Fruit fly (Drosophila melanogaster) whole organism, embryonic: ENCODE results near the gene tws.

Source experiments
- Bdp1 ChIP-seq: fragments of 200-800 bp; sonication (Bioruptor generic); optimal IDR thresholded peaks from 3 replicates; lab custom pipeline; 2016; ENCODE audit warnings: missing biosample characterization, missing genetic modification characterization
- CG1024 ChIP-seq: fragments of 200-800 bp; sonication (Bioruptor generic); IDR thresholded peaks from 2 replicates; pipeline ENCODE4 v1.3.6; 2022; ENCODE audit warnings: missing biosample characterization, missing genetic modification characterization
- CG11093 ChIP-seq: fragments of 200-800 bp; sonication (Bioruptor generic); IDR thresholded peaks from 3 replicates; pipeline ENCODE4 v1.3.6; 2022; ENCODE audit warnings: missing biosample characterization, missing genetic modification characterization
- CG11695 ChIP-seq: fragments of 200-800 bp; sonication (Bioruptor generic); IDR thresholded peaks from 3 replicates; pipeline ENCODE4 v1.3.6; 2022; ENCODE audit warnings: missing biosample characterization, missing genetic modification characterization
- CG12071 ChIP-seq: fragments of 200-800 bp; sonication (Bioruptor generic); optimal IDR thresholded peaks from 3 replicates; lab custom pipeline; 2018; ENCODE audit warnings: missing biosample characterization, mild to moderate bottlenecking, missing genetic modification characterization
- CG13296 ChIP-seq: fragments of 200-800 bp; sonication (Bioruptor generic); optimal IDR thresholded peaks from 3 replicates; lab custom pipeline; 2018; ENCODE audit warnings: missing biosample characterization, mild to moderate bottlenecking, missing genetic modification characterization
- CG15696 ChIP-seq: fragments of 200-800 bp; sonication (Bioruptor generic); optimal IDR thresholded peaks from 2 replicates; lab custom pipeline; 2019; ENCODE audit warnings: missing biosample characterization, mild to moderate bottlenecking, missing genetic modification characterization, moderate library complexity
- CG1647 ChIP-seq: fragments of 200-800 bp; sonication (Bioruptor generic); optimal IDR thresholded peaks from 3 replicates; lab custom pipeline; 2016; ENCODE audit warnings: missing biosample characterization, missing genetic modification characterization
- CG17186 ChIP-seq: fragments of 200-800 bp; sonication (Bioruptor generic); optimal IDR thresholded peaks from 3 replicates; lab custom pipeline; 2017; ENCODE audit warnings: missing biosample characterization, missing genetic modification reagents, missing genetic modification characterization
- CG18011 ChIP-seq: fragments of 200-800 bp; sonication (Bioruptor generic); optimal IDR thresholded peaks from 2 replicates; lab custom pipeline; 2017; ENCODE audit warnings: missing biosample characterization, missing genetic modification characterization, mild to moderate bottlenecking, moderate library complexity, missing genotype
- CG1832 ChIP-seq: fragments of 200-800 bp; sonication (Bioruptor generic); optimal IDR thresholded peaks from 2 replicates; lab custom pipeline; 2017; ENCODE audit warnings: missing biosample characterization, mild to moderate bottlenecking, missing genetic modification characterization, inconsistent platforms
- CG18599 ChIP-seq: fragments of 200-800 bp; sonication (Bioruptor generic); optimal IDR thresholded peaks from 3 replicates; lab custom pipeline; 2017; ENCODE audit warnings: missing biosample characterization, missing genetic modification characterization, mild to moderate bottlenecking, moderate library complexity, missing genetic modification reagents
- CG3065 ChIP-seq: fragments of 200-800 bp; sonication (Bioruptor generic); optimal IDR thresholded peaks from 2 replicates; lab custom pipeline; 2016; ENCODE audit warnings: missing biosample characterization, missing genetic modification characterization
- CG33213 ChIP-seq: fragments of 200-800 bp; sonication (Bioruptor generic); optimal IDR thresholded peaks from 3 replicates; lab custom pipeline; 2016; ENCODE audit warnings: missing biosample characterization, missing genetic modification characterization
- CG4854 ChIP-seq: fragments of 200-800 bp; sonication (Bioruptor generic); optimal IDR thresholded peaks from 2 replicates; lab custom pipeline; 2016; ENCODE audit warnings: missing biosample characterization, missing genetic modification characterization, inconsistent platforms
- CG6765 ChIP-seq: fragments of 200-800 bp; sonication (Bioruptor generic); optimal IDR thresholded peaks from 3 replicates; lab custom pipeline; 2017; ENCODE audit warnings: missing biosample characterization, mild to moderate bottlenecking, missing genetic modification characterization
- CG6854 ChIP-seq: fragments of 200-800 bp; sonication (Bioruptor generic); optimal IDR thresholded peaks from 3 replicates; lab custom pipeline; 2017; ENCODE audit warnings: missing biosample characterization, mild to moderate bottlenecking, missing genetic modification characterization
- CG7987 ChIP-seq: fragments of 200-800 bp; sonication (Bioruptor generic); optimal IDR thresholded peaks from 2 replicates; lab custom pipeline; 2018; ENCODE audit warnings: missing biosample characterization, mild to moderate bottlenecking, missing genetic modification characterization, moderate library complexity
- CG8765 ChIP-seq: fragments of 200-800 bp; sonication (Bioruptor generic); IDR thresholded peaks from 2 replicates; pipeline ENCODE4 v1.3.6; 2022; ENCODE audit warnings: missing biosample characterization, missing genetic modification characterization
- CHES-1-like ChIP-seq: fragments of 200-800 bp; sonication (Bioruptor generic); optimal IDR thresholded peaks from 2 replicates; lab custom pipeline; 2016; ENCODE audit warnings: missing biosample characterization, missing genetic modification characterization
- CTCF ChIP-seq: fragments of 200-800 bp; sonication (Bioruptor generic); optimal IDR thresholded peaks from 2 replicates; lab custom pipeline; 2017; ENCODE audit warnings: missing biosample characterization, mild to moderate bottlenecking, missing genetic modification characterization, moderate library complexity
- Dp ChIP-seq: fragments of 200-800 bp; sonication (Bioruptor generic); optimal IDR thresholded peaks from 2 replicates; lab custom pipeline; 2018; ENCODE audit warnings: missing biosample characterization, mild to moderate bottlenecking, missing genetic modification characterization, moderate library complexity
- Drgx ChIP-seq: fragments of 200-800 bp; sonication (Bioruptor generic); IDR thresholded peaks from 2 replicates; pipeline ENCODE4 v1.3.6; 2022; ENCODE audit warnings: missing biosample characterization, missing genetic modification characterization
- Fer2 ChIP-seq: fragments of 200-800 bp; sonication (Bioruptor generic); optimal IDR thresholded peaks from 2 replicates; lab custom pipeline; 2018; ENCODE audit warnings: missing biosample characterization, mild to moderate bottlenecking, missing genetic modification characterization, moderate library complexity
- Hr39 ChIP-seq: fragments of >200 bp; optimal IDR thresholded peaks from 2 replicates; lab custom pipeline; 2017
- Jarid2 ChIP-seq: fragments of 200-800 bp; sonication (Bioruptor generic); optimal IDR thresholded peaks from 3 replicates; lab custom pipeline; 2017; ENCODE audit warnings: mild to moderate bottlenecking, missing biosample characterization, missing genetic modification reagents, missing genetic modification characterization
- Kr ChIP-seq: fragments of 200-800 bp; sonication (Bioruptor generic); optimal IDR thresholded peaks from 2 replicates; lab custom pipeline; 2017; ENCODE audit warnings: missing biosample characterization, mild to moderate bottlenecking, missing genetic modification characterization
- Med ChIP-seq: fragments of 200-800 bp; sonication (Bioruptor generic); peaks from one replicate; lab custom pipeline; 2016; ENCODE audit warnings: missing biosample characterization, missing genetic modification characterization, mild to moderate bottlenecking, inconsistent platforms, moderate library complexity
- Nf-YA ChIP-seq: fragments of 200-800 bp; sonication (Bioruptor generic); IDR thresholded peaks from 2 replicates; pipeline ENCODE4 v1.3.6; 2022; ENCODE audit warnings: missing biosample characterization, missing genetic modification characterization
- NfI ChIP-seq: fragments of 200-800 bp; sonication (Bioruptor generic); optimal IDR thresholded peaks from 3 replicates; lab custom pipeline; 2018; ENCODE audit warnings: missing biosample characterization, mild to moderate bottlenecking, missing genetic modification characterization, moderate library complexity
- Ravus ChIP-seq: fragments of 200-800 bp; sonication (Bioruptor generic); IDR thresholded peaks from 2 replicates; pipeline ENCODE4 v1.3.6; 2022; ENCODE audit warnings: missing biosample characterization, missing genetic modification characterization
- Tbp ChIP-seq: fragments of >200 bp; optimal IDR thresholded peaks from 2 replicates; lab custom pipeline; 2018; ENCODE audit warnings: missing biosample characterization, missing genetic modification characterization
- Xbp1 ChIP-seq: fragments of 200-800 bp; sonication (Bioruptor generic); optimal IDR thresholded peaks from 3 replicates; lab custom pipeline; 2016; ENCODE audit warnings: missing biosample characterization, mild to moderate bottlenecking, missing genetic modification characterization
- corto ChIP-seq: fragments of 200-800 bp; sonication (Bioruptor generic); optimal IDR thresholded peaks from 2 replicates; lab custom pipeline; 2016; ENCODE audit warnings: missing biosample characterization, mild to moderate bottlenecking, missing genetic modification characterization, moderate library complexity
- croc ChIP-seq: fragments of 200-800 bp; sonication (Bioruptor generic); conservative IDR thresholded peaks from 3 replicates; pipeline ENCODE4 v1.3.6; 2022; ENCODE audit warnings: missing biosample characterization, missing genetic modification characterization
- ewg ChIP-seq: fragments of 200-800 bp; sonication (Bioruptor generic); optimal IDR thresholded peaks from 3 replicates; lab custom pipeline; 2017; ENCODE audit warnings: mild to moderate bottlenecking, missing biosample characterization, missing genetic modification reagents, missing genetic modification characterization
- exex ChIP-seq: fragments of 200-800 bp; sonication (Bioruptor generic); optimal IDR thresholded peaks from 4 replicates; lab custom pipeline; 2018; ENCODE audit warnings: missing biosample characterization, mild to moderate bottlenecking, missing genetic modification characterization, moderate library complexity
- gfzf ChIP-seq: fragments of 200-800 bp; sonication (Bioruptor generic); optimal IDR thresholded peaks from 2 replicates; lab custom pipeline; 2016; ENCODE audit warnings: missing biosample characterization, mild to moderate bottlenecking, missing genetic modification characterization, moderate library complexity
- inv ChIP-seq: fragments of 200-800 bp; sonication (Bioruptor generic); IDR thresholded peaks from 2 replicates; pipeline ENCODE4 v1.3.6; 2022; ENCODE audit warnings: missing biosample characterization, missing genetic modification characterization; ENCODE audit not compliant: partially characterized antibody
- lmd ChIP-seq: fragments of 200-800 bp; sonication (Bioruptor generic); IDR thresholded peaks from 2 replicates; pipeline ENCODE4 v1.3.6; 2022; ENCODE audit warnings: missing biosample characterization, missing genetic modification characterization
- lov ChIP-seq, 2 experiments: fragments of 200-800 bp in 1 of 2; fragments of >200 bp in 1 of 2; sonication (Bioruptor generic) in 1 of 2; IDR thresholded peaks in 1 of 2; optimal IDR thresholded peaks in 1 of 2; 2 replicates in 1 of 2; 3 replicates in 1 of 2; pipeline versions ENCODE4 v1.3.6 to Lab custom; 2017 to 2022; ENCODE audit warnings: missing biosample characterization in 1 of 2, missing genetic modification characterization in 1 of 2
- p53 ChIP-seq: fragments of 200-800 bp; sonication (Bioruptor generic); optimal IDR thresholded peaks from 2 replicates; lab custom pipeline; 2016; ENCODE audit warnings: missing biosample characterization, missing genetic modification characterization
- pb ChIP-seq: fragments of 200-800 bp; sonication (Bioruptor generic); optimal IDR thresholded peaks from 3 replicates; lab custom pipeline; 2016; ENCODE audit warnings: missing biosample characterization, missing genetic modification characterization
- repo ChIP-seq: fragments of 200-800 bp; sonication (Bioruptor generic); optimal IDR thresholded peaks from 2 replicates; lab custom pipeline; 2016; ENCODE audit warnings: missing biosample characterization, missing genetic modification characterization
- salm ChIP-seq: fragments of 200-800 bp; sonication (Bioruptor generic); optimal IDR thresholded peaks from 2 replicates; lab custom pipeline; 2018; ENCODE audit warnings: missing biosample characterization, mild to moderate bottlenecking, missing genetic modification characterization
- slou ChIP-seq: fragments of 200-800 bp; sonication (Bioruptor generic); optimal IDR thresholded peaks from 3 replicates; lab custom pipeline; 2016; ENCODE audit warnings: missing biosample characterization, missing genetic modification characterization
- sr ChIP-seq: fragments of 200-800 bp; sonication (Bioruptor generic); IDR thresholded peaks from 3 replicates; pipeline ENCODE4 v1.3.6; 2022; ENCODE audit warnings: missing biosample characterization, missing genetic modification characterization
- stwl ChIP-seq: fragments of 200-800 bp; sonication (Bioruptor generic); optimal IDR thresholded peaks from 3 replicates; lab custom pipeline; 2018; ENCODE audit warnings: missing biosample characterization, mild to moderate bottlenecking, missing genetic modification characterization, moderate library complexity
- unc-4 ChIP-seq: fragments of 200-800 bp; sonication (Bioruptor generic); IDR thresholded peaks from 2 replicates; pipeline ENCODE4 v1.3.6; 2022; ENCODE audit warnings: missing biosample characterization, missing genetic modification characterization; ENCODE audit not compliant: partially characterized antibody
- usp ChIP-seq: fragments of >200 bp; optimal IDR thresholded peaks from 2 replicates; lab custom pipeline; 2017; ENCODE audit warnings: missing biosample characterization, missing genetic modification characterization
- wdn ChIP-seq: fragments of 200-800 bp; sonication (Bioruptor generic); IDR thresholded peaks from 2 replicates; pipeline ENCODE4 v1.3.6; 2022; ENCODE audit warnings: missing biosample characterization, missing genetic modification characterization
- zen2 ChIP-seq: fragments of 200-800 bp; sonication (Bioruptor generic); IDR thresholded peaks from 3 replicates; pipeline ENCODE4 v1.3.6; 2022; ENCODE audit warnings: missing biosample characterization, missing genetic modification characterization; ENCODE audit not compliant: partially characterized antibody

tws gene

dm6 chr3R:10134341-10134668, 5.3 kb downstream of the tws start (continued):
- no peak for TF ChIP-seq croc (GFP tag; lab: Robert Waterston, UW)
- no peak for TF ChIP-seq Tbp (GFP tag; lab: Kevin White, UChicago)
- peak; percentile 65 for TF ChIP-seq CHES-1-like (GFP tag; lab: Kevin White, UChicago)
- no peak for TF ChIP-seq CTCF (GFP tag; lab: Kevin White, UChicago)
- TF ChIP-seq lov (optimal IDR thresholded peaks at IDR 0.05; lab: Kevin White, UChicago): no peak
- TF ChIP-seq lov (GFP tag; IDR thresholded peaks at IDR 0.05; lab: Robert Waterston, UW): peak; percentile 9; the same call in 1 of the 3 replicates
- no peak for TF ChIP-seq salm (tag; lab: Kevin White, UChicago)
- peak; percentile 26 for TF ChIP-seq exex (tag; lab: Kevin White, UChicago)
- TF ChIP-seq CG7987 (GFP tag; lab: Kevin White, UChicago): peak; percentile 57
- peak; percentile 93 for TF ChIP-seq Dp (GFP tag; lab: Kevin White, UChicago)
- TF ChIP-seq Bdp1 (GFP tag; lab: Kevin White, UChicago): no peak
- no peak for TF ChIP-seq lmd (GFP tag; lab: Robert Waterston, UW)
- no peak for TF ChIP-seq Jarid2 (GFP tag; lab: Kevin White, UChicago)
- TF ChIP-seq CG33213: peak; percentile 80
- TF ChIP-seq CG11695 (GFP tag; lab: Robert Waterston, UW): no peak
- no peak for TF ChIP-seq p53
- TF ChIP-seq CG12071: peak; percentile 5
- TF ChIP-seq CG18599: peak; percentile 64
- no peak for TF ChIP-seq ewg
- TF ChIP-seq zen2 (GFP tag; lab: Robert Waterston, UW): no peak
- no peak for TF ChIP-seq CG3065 (GFP tag; lab: Kevin White, UChicago)
- no peak for TF ChIP-seq inv (GFP tag; lab: Robert Waterston, UW)
- no peak for TF ChIP-seq CG8765
- TF ChIP-seq repo (GFP tag; lab: Kevin White, UChicago): no peak
- no peak for TF ChIP-seq Kr (GFP tag; lab: Kevin White, UChicago)
- TF ChIP-seq CG11093: no peak
- TF ChIP-seq corto (GFP tag; lab: Kevin White, UChicago): no peak
- TF ChIP-seq CG4854 (GFP tag; lab: Kevin White, UChicago): peak; percentile 7
- TF ChIP-seq NfI: peak; percentile 57
- peak; percentile 11 for TF ChIP-seq gfzf (GFP tag; lab: Kevin White, UChicago)
- no peak for TF ChIP-seq wdn (GFP tag; lab: Robert Waterston, UW)
- TF ChIP-seq CG6854: no peak
- TF ChIP-seq CG18011 (GFP tag; lab: Kevin White, UChicago): peak; percentile 0
- no peak for TF ChIP-seq Nf-YA (GFP tag; lab: Robert Waterston, UW)
- TF ChIP-seq CG13296 (GFP tag; lab: Kevin White, UChicago): peak; percentile 7
- no peak for TF ChIP-seq pb (GFP tag; lab: Kevin White, UChicago)
- no peak for TF ChIP-seq Hr39
- TF ChIP-seq CG6765 (GFP tag; lab: Kevin White, UChicago): peak; percentile 24
- TF ChIP-seq CG1832 (GFP tag; lab: Kevin White, UChicago): no peak
- TF ChIP-seq CG17186 (GFP tag; lab: Kevin White, UChicago): peak; percentile 54
- TF ChIP-seq CG1024: no peak
- no peak for TF ChIP-seq Fer2 (tag; lab: Kevin White, UChicago)
- no peak for TF ChIP-seq Drgx (GFP tag; lab: Robert Waterston, UW)
- TF ChIP-seq stwl (tag; lab: Kevin White, UChicago): peak; percentile 81
- peak; percentile 49 for TF ChIP-seq CG1647 (GFP tag; lab: Kevin White, UChicago)
- TF ChIP-seq unc-4 (GFP tag; lab: Robert Waterston, UW): 0 out of 2 replicates have a peak, but pooled peaks have one; percentile 18
- TF ChIP-seq usp (GFP tag; lab: Kevin White, UChicago): no peak
- no peak for TF ChIP-seq sr (GFP tag; lab: Robert Waterston, UW)
- peak; percentile 99 for TF ChIP-seq Med (GFP tag; lab: Kevin White, UChicago)
- TF ChIP-seq Xbp1 (GFP tag; lab: Kevin White, UChicago): peak; percentile 40
- no peak for TF ChIP-seq Ravus
- TF ChIP-seq CG15696: no peak
- TF ChIP-seq slou (GFP tag; lab: Kevin White, UChicago): no peak
